Worm (Caenorhabditis elegans) whole organism, L1 larva: ENCODE measurements around the gene ZC449.8.

ENCODE experiments used
- ets-5 ChIP-seq: fragments of 200-800 bp; sonication (Bioruptor generic); IDR thresholded peaks from 2 replicates; pipeline ENCODE4 v1.3.6; 2022; ENCODE audit warnings: missing genetic modification characterization, missing compliant biosample characterization
- nhr-77 ChIP-seq: fragments of 150-350 bp; optimal IDR thresholded peaks from 2 replicates; lab custom pipeline; 2014; ENCODE audit warnings: missing biosample characterization, missing genetic modification characterization
- vab-15 ChIP-seq: sonication (generic microtip); optimal IDR thresholded peaks from 2 replicates; lab custom pipeline; 2017; ENCODE audit warnings: missing genotype, mild to moderate bottlenecking, missing genetic modification characterization, missing compliant biosample characterization

- no peak for TF ChIP-seq nhr-77 (tag; lab: Kevin White, UChicago)
- no peak for TF ChIP-seq vab-15 (tag; lab: Kevin White, UChicago)
- no peak for TF ChIP-seq ets-5 (GFP tag; lab: Robert Waterston, UW)
Observed at ce11 chrX:5060756-5061155, 44.9 kb downstream of the ZC449.8 start, which contains the start of gene C24H10.3.
